Worm (Caenorhabditis elegans): ENCODE measurements around the gene Y69E1A.3.

DNA sequence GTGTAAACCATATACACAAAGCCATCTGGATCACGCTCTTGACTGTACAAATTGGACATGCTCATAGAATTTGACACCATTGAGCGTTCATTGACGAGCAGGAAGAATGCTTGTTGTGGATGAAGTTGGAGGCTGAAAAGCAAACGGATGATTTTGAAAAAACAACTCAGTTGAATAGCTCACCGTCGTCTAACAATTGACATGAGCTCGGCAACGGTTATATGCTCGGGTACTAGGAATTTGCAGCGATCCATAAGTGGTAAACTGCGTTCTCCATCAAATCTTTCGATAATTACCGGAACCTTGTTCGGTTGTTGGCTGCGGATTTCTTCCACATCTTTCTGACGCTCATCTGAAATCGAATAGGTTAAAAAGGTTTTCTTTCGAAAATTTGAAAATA lies 17.3 kb upstream of the Y69E1A.3 start:
- TF ChIP-seq sox-4 (tag; optimal IDR thresholded peaks at IDR 0.05): no peak
- no peak for TF ChIP-seq unc-62 (GFP tag; optimal IDR thresholded peaks at IDR 0.05)
- TF ChIP-seq lin-14 (GFP tag; optimal IDR thresholded peaks at IDR 0.05): no peak
- TF ChIP-seq skn-1 (tag; optimal IDR thresholded peaks at IDR 0.05): no peak
- TF ChIP-seq dpl-1 (GFP tag; optimal IDR thresholded peaks at IDR 0.05): no peak
- TF ChIP-seq C16A3.4 (tag; optimal IDR thresholded peaks at IDR 0.05): no peak
- no peak for TF ChIP-seq fos-1 (tag; optimal IDR thresholded peaks at IDR 0.05)
- no peak for TF ChIP-seq snpc-4 (tag; optimal IDR thresholded peaks at IDR 0.05)
